Worm (Caenorhabditis elegans) whole organism, midembryonic: ENCODE results near the gene prx-6.

Experiments
- T22C8.4 ChIP-seq: fragments of 200-800 bp; sonication (Bioruptor generic); IDR thresholded peaks from 2 replicates; pipeline ENCODE4 v1.3.6; 2022; ENCODE audit warnings: missing genetic modification characterization, missing compliant biosample characterization
- cog-1 ChIP-seq: sonication (generic microtip); optimal IDR thresholded peaks from 2 replicates; lab custom pipeline; 2016; ENCODE audit warnings: missing genetic modification characterization, missing compliant biosample characterization
- klf-2 ChIP-seq: fragments of 200-800 bp; sonication (Bioruptor generic); conservative IDR thresholded peaks from 2 replicates; pipeline ENCODE4 v1.3.6; 2022; ENCODE audit warnings: missing genetic modification reagents, missing genetic modification characterization, missing compliant biosample characterization
- med-1 ChIP-seq: sonication (generic microtip); optimal IDR thresholded peaks from 2 replicates; lab custom pipeline; 2017; ENCODE audit warnings: missing genetic modification characterization, mild to moderate bottlenecking, missing compliant biosample characterization, antibody characterized with exemption, missing genetic modification reagents; ENCODE audit not compliant: insufficient read depth
- tab-1 ChIP-seq: fragments of 200-800 bp; sonication (Bioruptor generic); IDR thresholded peaks from 2 replicates; pipeline ENCODE4 v1.3.6; 2022; ENCODE audit warnings: missing genetic modification characterization, missing compliant biosample characterization
- ztf-29 ChIP-seq: fragments of 200-800 bp; sonication (Bioruptor generic); IDR thresholded peaks from 2 replicates; pipeline ENCODE4 v1.3.6; 2022; ENCODE audit warnings: missing genetic modification reagents, missing genetic modification characterization, missing compliant biosample characterization

- no peak for TF ChIP-seq cog-1 (tag; lab: Kevin White, UChicago)
- no peak for TF ChIP-seq klf-2 (GFP tag; lab: Robert Waterston, UW)
- TF ChIP-seq med-1 = no peak
- no peak for TF ChIP-seq ztf-29 (GFP tag; lab: Robert Waterston, UW)
- TF ChIP-seq tab-1 (GFP tag; lab: Robert Waterston, UW) = no peak
- no peak for TF ChIP-seq T22C8.4 (GFP tag; lab: Robert Waterston, UW)
These were observed 25.3 kb downstream of the prx-6 start for ce11 chrV:4694466-4695092.
